Fruit fly (Drosophila melanogaster): Measurements from ENCODE around the gene Spn.
A peak's percentile ranks its signal among the peaks of the same experiment; 100 is the strongest.

Gene Spn

DNA sequence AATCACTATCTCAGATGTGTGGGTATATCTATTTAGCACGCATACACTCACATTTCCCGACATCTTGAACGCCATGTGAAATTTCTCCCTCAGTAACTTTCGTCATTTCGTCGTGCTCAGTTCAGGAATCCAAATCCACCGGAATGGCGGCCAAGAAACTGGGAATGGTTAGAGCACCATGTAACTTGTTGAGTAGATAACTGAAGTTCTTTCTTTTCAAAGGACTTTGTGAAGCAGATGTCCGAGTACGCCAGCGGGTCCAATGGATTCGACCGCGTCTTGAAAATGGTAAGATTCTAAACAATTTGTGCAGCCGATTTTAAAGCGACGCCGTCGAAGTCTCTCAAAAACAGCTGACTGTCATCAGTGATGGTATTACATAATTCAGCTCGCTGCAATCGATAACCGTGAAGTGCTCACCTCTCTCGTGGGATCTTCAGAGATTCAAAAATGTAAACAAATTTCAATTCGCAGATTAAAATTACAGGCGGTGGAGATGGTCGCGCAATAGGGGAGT, 45.2 kb upstream of the Spn start, which contains the start of the genes CG16985 and CG12182 (continued):
- TF ChIP-seq usp (GFP tag; optimal IDR thresholded peaks at IDR 0.05) (no peak), lmd (GFP tag; IDR thresholded peaks at IDR 0.05) (no peak), sqz (GFP tag; optimal IDR thresholded peaks at IDR 0.05) (no peak), vvl (GFP tag; IDR thresholded peaks at IDR 0.05) (peak; percentile 46), CG11085 (GFP tag; IDR thresholded peaks at IDR 0.05) (no peak), CG10462 (GFP tag; optimal IDR thresholded peaks at IDR 0.05) (no peak), CG17912 (GFP tag; optimal IDR thresholded peaks at IDR 0.05) (no peak), ase (GFP tag; IDR thresholded peaks at IDR 0.05) (no peak), pan (optimal IDR thresholded peaks at IDR 0.05) (no peak), pan (GFP tag; optimal IDR thresholded peaks at IDR 0.05 in 1 of 2, IDR thresholded peaks at IDR 0.05 in 1 of 2) (no peak), ci (GFP tag; IDR thresholded peaks at IDR 0.05) (no peak), kah (GFP tag; optimal IDR thresholded peaks at IDR 0.05) (no peak), CG7271 (tag; optimal IDR thresholded peaks at IDR 0.05) (no peak), gt (GFP tag; IDR thresholded peaks at IDR 0.05) (no peak), CG4282 (GFP tag; optimal IDR thresholded peaks at IDR 0.05) (no peak), twi (tag; optimal IDR thresholded peaks at IDR 0.05) (no peak), CG1832 (GFP tag; optimal IDR thresholded peaks at IDR 0.05) (no peak), pum (GFP tag; optimal IDR thresholded peaks at IDR 0.05) (no peak), emc (GFP tag; optimal IDR thresholded peaks at IDR 0.05) (no peak), btn (GFP tag; optimal IDR thresholded peaks at IDR 0.05) (no peak), CG9727 (GFP tag; optimal IDR thresholded peaks at IDR 0.05) (no peak), tgo (GFP tag; IDR thresholded peaks at IDR 0.05) (no peak), CG6791 (GFP tag; IDR thresholded peaks at IDR 0.05; ENCODE audit: partially characterized antibody) (peak; percentile 33; the same call in 1 of the 3 replicates), nmo (GFP tag; optimal IDR thresholded peaks at IDR 0.05) (no peak), CG14441 (GFP tag; IDR thresholded peaks at IDR 0.05) (no peak), Trl (optimal IDR thresholded peaks at IDR 0.05) (peak in 1 of 2 experiments; percentile 18), Trl (GFP tag; optimal IDR thresholded peaks at IDR 0.05) (no peak), CG12769 (tag; optimal IDR thresholded peaks at IDR 0.05) (no peak), ken (GFP tag; IDR thresholded peaks at IDR 0.05) (no peak), H2.0 (GFP tag; IDR thresholded peaks at IDR 0.05) (no peak), HmgD (GFP tag; optimal IDR thresholded peaks at IDR 0.05) (no peak), exex (tag; optimal IDR thresholded peaks at IDR 0.05) (no peak), Ssrp (tag; optimal IDR thresholded peaks at IDR 0.05) (no peak), Hand (GFP tag; optimal IDR thresholded peaks at IDR 0.05) (no peak), CG42726 (GFP tag; IDR thresholded peaks at IDR 0.05; ENCODE audit: partially characterized antibody) (no peak), Pdp1 (GFP tag; optimal IDR thresholded peaks at IDR 0.05) (peak in 1 of 2 experiments; percentile 99), Dad (GFP tag; optimal IDR thresholded peaks at IDR 0.05) (no peak), CG34376 (GFP tag; optimal IDR thresholded peaks at IDR 0.05) (no peak), run (tag; optimal IDR thresholded peaks at IDR 0.05) (no peak), CG9876 (GFP tag; optimal IDR thresholded peaks at IDR 0.05) (no peak), grn (GFP tag; optimal IDR thresholded peaks at IDR 0.05) (no peak), CG4707 (GFP tag; optimal IDR thresholded peaks at IDR 0.05) (no peak), sna (GFP tag; IDR thresholded peaks at IDR 0.05; ENCODE audit: partially characterized antibody) (0 out of 2 replicates have a peak, but pooled peaks have one; percentile 47), Sox102F (GFP tag; optimal IDR thresholded peaks at IDR 0.05) (no peak), bbx (GFP tag; IDR thresholded peaks at IDR 0.05; ENCODE audit: partially characterized antibody) (peak; percentile 59), Mrtf (GFP tag; IDR thresholded peaks at IDR 0.05) (no peak), Optix (GFP tag; IDR thresholded peaks at IDR 0.05) (no peak), en (GFP tag; optimal IDR thresholded peaks at IDR 0.05) (no peak), CG3163 (GFP tag; optimal IDR thresholded peaks at IDR 0.05) (no peak), MESR4 (GFP tag; optimal IDR thresholded peaks at IDR 0.05) (peak; percentile 46), E2f1 (GFP tag; IDR thresholded peaks at IDR 0.05) (no peak), mld (GFP tag; IDR thresholded peaks at IDR 0.05; ENCODE audit: partially characterized antibody) (no peak)
